Worm (Caenorhabditis elegans) whole organism, L3 larva: ENCODE results near the gene F26G5.1.

Experiments used
- ZK546.5 ChIP-seq: sonication (generic microtip); optimal IDR thresholded peaks from 2 replicates; lab custom pipeline; 2017; ENCODE audit warnings: missing biosample characterization, missing genetic modification characterization
- aly-2 ChIP-seq: fragments of 150-350 bp; optimal IDR thresholded peaks from 2 replicates; lab custom pipeline; 2014; ENCODE audit warnings: missing biosample characterization, missing genetic modification characterization
- lin-39 ChIP-seq: fragments of 150-350 bp; optimal IDR thresholded peaks from 2 replicates; lab custom pipeline; 2018; ENCODE audit warnings: missing biosample characterization, missing genetic modification reagents, missing genetic modification characterization
- sea-2 ChIP-seq: fragments of 150-350 bp; sonication (generic microtip); optimal IDR thresholded peaks from 4 replicates; lab custom pipeline; 2014; ENCODE audit warnings: missing biosample characterization, missing genetic modification reagents, missing genetic modification characterization
- unc-62 ChIP-seq: fragments of 150-350 bp; sonication (generic microtip); optimal IDR thresholded peaks from 4 replicates; lab custom pipeline; 2014; ENCODE audit warnings: missing biosample characterization, missing genetic modification reagents, missing genetic modification characterization
- ztf-11 ChIP-seq: fragments of 150-350 bp; optimal IDR thresholded peaks from 2 replicates; lab custom pipeline; 2014; ENCODE audit warnings: missing biosample characterization, missing genetic modification characterization

DNA sequence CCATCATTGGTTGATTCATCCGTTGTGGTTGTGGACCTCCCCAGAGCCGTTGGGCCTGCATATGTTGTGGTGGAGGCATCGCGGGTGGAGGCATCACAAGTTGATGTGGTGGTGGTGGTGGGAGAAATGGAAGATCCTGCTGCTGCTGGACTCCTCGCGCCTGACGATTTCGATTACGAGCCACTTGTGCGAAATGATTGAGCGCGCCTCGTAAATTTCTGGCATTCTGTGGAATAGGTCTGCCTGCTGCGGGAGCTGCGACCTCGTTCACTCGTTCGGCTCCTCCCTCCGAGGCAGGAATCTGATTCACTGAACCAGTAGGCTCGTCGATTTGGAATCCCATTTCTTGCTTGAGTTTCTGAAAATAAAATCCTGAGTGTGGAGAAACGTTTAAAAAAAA lies 14.6 kb upstream of the F26G5.1 start:
- TF ChIP-seq aly-2 (tag; lab: Kevin White, UChicago), result no peak
- no peak for TF ChIP-seq sea-2 (GFP tag; lab: Kevin White, UChicago)
- no peak for TF ChIP-seq unc-62 (GFP tag; lab: Kevin White, UChicago)
- TF ChIP-seq lin-39, result no peak
- TF ChIP-seq ztf-11 (tag; lab: Kevin White, UChicago), result no peak
- TF ChIP-seq ZK546.5 (tag; lab: Kevin White, UChicago), result no peak
